Fruit fly (Drosophila melanogaster) whole organism, embryonic: ENCODE measurements around the gene CG6749.

Experiments used
- Ada2b ChIP-seq: fragments of 200-800 bp; sonication (Bioruptor generic); IDR thresholded peaks from 2 replicates; pipeline ENCODE4 v1.3.6; 2022; ENCODE audit warnings: missing biosample characterization, missing genetic modification characterization
- Atf3 ChIP-seq: fragments of 200-800 bp; sonication (Bioruptor generic); optimal IDR thresholded peaks from 3 replicates; lab custom pipeline; 2016; ENCODE audit warnings: missing biosample characterization, missing genetic modification characterization
- Awh ChIP-seq: fragments of 200-800 bp; sonication (Bioruptor generic); IDR thresholded peaks from 2 replicates; pipeline ENCODE4, ENCODE4 v1.3.6; 2022; ENCODE audit warnings: missing biosample characterization, missing genetic modification characterization
- CG10267 ChIP-seq: fragments of 200-800 bp; sonication (Bioruptor generic); optimal IDR thresholded peaks from 2 replicates; lab custom pipeline; 2018; ENCODE audit warnings: missing biosample characterization, mild to moderate bottlenecking, missing genetic modification characterization, moderate library complexity
- CG12391 ChIP-seq: fragments of 200-800 bp; sonication (Bioruptor generic); optimal IDR thresholded peaks from 3 replicates; lab custom pipeline; 2018; ENCODE audit warnings: missing biosample characterization, mild to moderate bottlenecking, missing genetic modification characterization, moderate library complexity
- CG14710 ChIP-seq: fragments of 200-800 bp; sonication (Bioruptor generic); optimal IDR thresholded peaks from 3 replicates; lab custom pipeline; 2019; ENCODE audit warnings: missing biosample characterization, mild to moderate bottlenecking, missing genetic modification characterization, moderate library complexity
- CG18476 ChIP-seq: fragments of 200-800 bp; sonication (Bioruptor generic); optimal IDR thresholded peaks from 2 replicates; lab custom pipeline; 2016; ENCODE audit warnings: missing biosample characterization, mild to moderate bottlenecking, missing genetic modification characterization
- CG32772 ChIP-seq: fragments of 200-800 bp; sonication (Bioruptor generic); IDR thresholded peaks from 2 replicates; pipeline ENCODE4 v1.3.6; 2022; ENCODE audit warnings: missing biosample characterization, missing genetic modification characterization
- CG3847 ChIP-seq: fragments of 200-800 bp; sonication (Bioruptor generic); IDR thresholded peaks from 2 replicates; pipeline ENCODE4 v1.3.6; 2022; ENCODE audit warnings: missing biosample characterization, missing genetic modification characterization
- CG4328 ChIP-seq: fragments of 200-800 bp; sonication (Bioruptor generic); optimal IDR thresholded peaks from 3 replicates; lab custom pipeline; 2017; ENCODE audit warnings: missing biosample characterization, missing genetic modification reagents, missing genetic modification characterization
- CG4360 ChIP-seq: fragments of 200-800 bp; sonication (Bioruptor generic); IDR thresholded peaks from 2 replicates; pipeline ENCODE4 v1.3.6; 2022; ENCODE audit warnings: missing biosample characterization, missing genetic modification characterization
- CG4820 ChIP-seq: fragments of 200-800 bp; sonication (Bioruptor generic); optimal IDR thresholded peaks from 3 replicates; lab custom pipeline; 2016; ENCODE audit warnings: missing biosample characterization, missing genetic modification characterization
- CG4854 ChIP-seq: fragments of 200-800 bp; sonication (Bioruptor generic); optimal IDR thresholded peaks from 2 replicates; lab custom pipeline; 2016; ENCODE audit warnings: missing biosample characterization, missing genetic modification characterization, inconsistent platforms
- CG6254 ChIP-seq: fragments of 200-800 bp; sonication (Bioruptor generic); optimal IDR thresholded peaks from 3 replicates; lab custom pipeline; 2017; ENCODE audit warnings: mild to moderate bottlenecking, missing biosample characterization, missing genetic modification reagents, missing genetic modification characterization
- CG7271 ChIP-seq: fragments of 200-800 bp; sonication (Bioruptor generic); optimal IDR thresholded peaks from 2 replicates; lab custom pipeline; 2018; ENCODE audit warnings: missing biosample characterization, mild to moderate bottlenecking, missing genetic modification characterization, moderate library complexity
- CG7372 ChIP-seq: fragments of 200-800 bp; sonication (Bioruptor generic); IDR thresholded peaks from 2 replicates; pipeline ENCODE4 v1.3.6; 2022; ENCODE audit warnings: missing biosample characterization, missing genetic modification characterization
- CG7556 ChIP-seq: fragments of 200-800 bp; sonication (Bioruptor generic); optimal IDR thresholded peaks from 2 replicates; lab custom pipeline; 2017; ENCODE audit warnings: missing biosample characterization, mild to moderate bottlenecking, missing genetic modification characterization
- CG9215 ChIP-seq: fragments of 200-800 bp; sonication (Bioruptor generic); IDR thresholded peaks from 2 replicates; pipeline ENCODE4 v1.3.6; 2022; ENCODE audit warnings: missing biosample characterization, missing genetic modification characterization
- CG9932 ChIP-seq: fragments of 200-800 bp; sonication (Bioruptor generic); IDR thresholded peaks from 2 replicates; pipeline ENCODE4 v1.3.6; 2022; ENCODE audit warnings: missing biosample characterization, missing genetic modification characterization
- CHES-1-like ChIP-seq: fragments of 200-800 bp; sonication (Bioruptor generic); optimal IDR thresholded peaks from 2 replicates; lab custom pipeline; 2016; ENCODE audit warnings: missing biosample characterization, missing genetic modification characterization
- Dbx ChIP-seq: fragments of 200-800 bp; sonication (Bioruptor generic); IDR thresholded peaks from 3 replicates; pipeline ENCODE4 v1.3.6; 2022; ENCODE audit warnings: missing biosample characterization, missing genetic modification characterization
- Dek ChIP-seq: fragments of 200-800 bp; sonication (Bioruptor generic); optimal IDR thresholded peaks from 3 replicates; lab custom pipeline; 2019; ENCODE audit warnings: missing biosample characterization, mild to moderate bottlenecking, missing genetic modification characterization, moderate library complexity
- Fer2 ChIP-seq: fragments of 200-800 bp; sonication (Bioruptor generic); optimal IDR thresholded peaks from 2 replicates; lab custom pipeline; 2018; ENCODE audit warnings: missing biosample characterization, mild to moderate bottlenecking, missing genetic modification characterization, moderate library complexity
- HLHmδ ChIP-seq: fragments of 200-800 bp; sonication (Bioruptor generic); optimal IDR thresholded peaks from 2 replicates; lab custom pipeline; 2018; ENCODE audit warnings: missing biosample characterization, mild to moderate bottlenecking, missing genetic modification characterization, moderate library complexity
- Lhr ChIP-seq: fragments of 200-800 bp; sonication (Bioruptor generic); optimal IDR thresholded peaks from 3 replicates; lab custom pipeline; 2017; ENCODE audit warnings: mild to moderate bottlenecking, missing biosample characterization, missing genetic modification reagents, missing genetic modification characterization
- MTF-1 ChIP-seq: fragments of 200-800 bp; sonication (Bioruptor generic); optimal IDR thresholded peaks from 2 replicates; lab custom pipeline; 2018; ENCODE audit warnings: missing biosample characterization, mild to moderate bottlenecking, missing genetic modification characterization, borderline replicate concordance
- Mrtf ChIP-seq: fragments of 200-800 bp; sonication (Bioruptor generic); IDR thresholded peaks from 3 replicates; pipeline ENCODE4 v1.3.6; 2022; ENCODE audit warnings: missing biosample characterization, missing genetic modification characterization
- NC2β ChIP-seq: fragments of 200-800 bp; sonication (Bioruptor generic); optimal IDR thresholded peaks from 2 replicates; lab custom pipeline; 2016; ENCODE audit warnings: missing biosample characterization, missing genetic modification characterization
- Neu2 ChIP-seq: fragments of 200-800 bp; sonication (Bioruptor generic); optimal IDR thresholded peaks from 3 replicates; lab custom pipeline; 2016; ENCODE audit warnings: missing biosample characterization, missing genetic modification characterization, borderline replicate concordance
- Nf-YA ChIP-seq: fragments of 200-800 bp; sonication (Bioruptor generic); IDR thresholded peaks from 2 replicates; pipeline ENCODE4 v1.3.6; 2022; ENCODE audit warnings: missing biosample characterization, missing genetic modification characterization
- Sin3A ChIP-seq: fragments of >200 bp; optimal IDR thresholded peaks from 2 replicates; lab custom pipeline; 2018
- Sry-β ChIP-seq: fragments of 200-800 bp; sonication (Bioruptor generic); optimal IDR thresholded peaks from 2 replicates; lab custom pipeline; 2018; ENCODE audit warnings: missing biosample characterization, mild to moderate bottlenecking, missing genetic modification characterization, moderate library complexity
- TFAM ChIP-seq: fragments of 200-800 bp; sonication (Bioruptor generic); optimal IDR thresholded peaks from 2 replicates; lab custom pipeline; 2017; ENCODE audit warnings: missing biosample characterization, missing genetic modification characterization, inconsistent platforms
- Vsx1 ChIP-seq: fragments of 200-800 bp; sonication (Bioruptor generic); optimal IDR thresholded peaks from 2 replicates; lab custom pipeline; 2017; ENCODE audit warnings: missing biosample characterization, mild to moderate bottlenecking, missing genetic modification characterization, missing genetic modification reagents
- bab2 ChIP-seq: fragments of 200-800 bp; sonication (Bioruptor generic); optimal IDR thresholded peaks from 2 replicates; lab custom pipeline; 2016; ENCODE audit warnings: missing biosample characterization, missing genetic modification characterization
- bowl ChIP-seq: fragments of 200-800 bp; sonication (Bioruptor generic); IDR thresholded peaks from 2 replicates; pipeline ENCODE4 v1.3.6; 2022; ENCODE audit warnings: missing biosample characterization, missing genetic modification characterization
- disco-r ChIP-seq: fragments of 200-800 bp; sonication (Bioruptor generic); optimal IDR thresholded peaks from 2 replicates; lab custom pipeline; 2016; ENCODE audit warnings: missing biosample characterization, missing genetic modification characterization
- fu2 ChIP-seq: fragments of 200-800 bp; sonication (Bioruptor generic); optimal IDR thresholded peaks from 2 replicates; lab custom pipeline; 2016; ENCODE audit warnings: missing biosample characterization, missing genetic modification characterization
- gem ChIP-seq: fragments of 200-800 bp; sonication (Bioruptor generic); optimal IDR thresholded peaks from 2 replicates; lab custom pipeline; 2019; ENCODE audit warnings: missing biosample characterization, mild to moderate bottlenecking, missing genetic modification characterization, moderate library complexity
- hkb ChIP-seq, 2 experiments: fragments of 200-800 bp in 1 of 2; fragments of >200 bp in 1 of 2; sonication (Bioruptor generic) in 1 of 2; IDR thresholded peaks in 1 of 2; optimal IDR thresholded peaks in 1 of 2; 2 replicates each; pipeline versions ENCODE4 v1.3.6 to Lab custom; 2017 to 2022; ENCODE audit warnings: missing biosample characterization in 1 of 2, missing genetic modification characterization in 1 of 2
- insv ChIP-seq, 2 experiments: fragments of 200-800 bp; sonication (Bioruptor generic); optimal IDR thresholded peaks; 3 replicates each; lab custom pipeline; 2016 to 2018; ENCODE audit warnings: missing biosample characterization in 2 of 2, missing genetic modification characterization in 2 of 2
- lola ChIP-seq, 3 experiments: fragments of >200 bp in 2 of 3; fragments of 200-800 bp in 1 of 3; sonication (Bioruptor generic) in 1 of 3; optimal IDR thresholded peaks; 2 replicates each; lab custom pipeline; 2017 to 2019; ENCODE audit warnings: missing biosample characterization in 3 of 3, missing genetic modification characterization in 3 of 3, mild to moderate bottlenecking in 1 of 3, moderate library complexity in 1 of 3
- lov ChIP-seq, 2 experiments: fragments of 200-800 bp in 1 of 2; fragments of >200 bp in 1 of 2; sonication (Bioruptor generic) in 1 of 2; IDR thresholded peaks in 1 of 2; optimal IDR thresholded peaks in 1 of 2; 2 replicates in 1 of 2; 3 replicates in 1 of 2; pipeline versions ENCODE4 v1.3.6 to Lab custom; 2017 to 2022; ENCODE audit warnings: missing biosample characterization in 1 of 2, missing genetic modification characterization in 1 of 2
- otp ChIP-seq: fragments of 200-800 bp; sonication (Bioruptor generic); IDR thresholded peaks from 3 replicates; pipeline ENCODE4, ENCODE4 v1.3.6; 2022; ENCODE audit warnings: missing biosample characterization, missing genetic modification characterization
- pnt ChIP-seq: fragments of 200-800 bp; sonication (Bioruptor generic); optimal IDR thresholded peaks from 3 replicates; lab custom pipeline; 2016; ENCODE audit warnings: missing biosample characterization, missing genetic modification characterization
- stwl ChIP-seq: fragments of 200-800 bp; sonication (Bioruptor generic); optimal IDR thresholded peaks from 3 replicates; lab custom pipeline; 2018; ENCODE audit warnings: missing biosample characterization, mild to moderate bottlenecking, missing genetic modification characterization, moderate library complexity
- tx ChIP-seq: fragments of 200-800 bp; sonication (Bioruptor generic); optimal IDR thresholded peaks from 2 replicates; lab custom pipeline; 2016; ENCODE audit warnings: missing biosample characterization, missing genetic modification characterization
- zen ChIP-seq: fragments of 200-800 bp; sonication (Bioruptor generic); optimal IDR thresholded peaks from 3 replicates; lab custom pipeline; 2018; ENCODE audit warnings: missing biosample characterization, mild to moderate bottlenecking, missing genetic modification characterization, moderate library complexity
- zfh1 ChIP-seq: fragments of 200-800 bp; sonication (Bioruptor generic); IDR thresholded peaks from 3 replicates; pipeline ENCODE4 v1.3.6; 2022; ENCODE audit warnings: missing biosample characterization, missing genetic modification characterization

CG6749 gene

dm6 chr3L:9723108-9723507 lies 10.5 kb downstream of the CG6749 start, which contains the start of the genes nbs and defl (continued):
- TF ChIP-seq CG7556 (GFP tag; lab: Kevin White, UChicago) (peak; percentile 37), Nf-YA (GFP tag; lab: Robert Waterston, UW) (no peak), Neu2 (GFP tag; lab: Kevin White, UChicago) (no peak), CG10267 (tag; lab: Kevin White, UChicago) (peak; percentile 52), bab2 (GFP tag; lab: Kevin White, UChicago) (peak; percentile 68), CG9932 (GFP tag; lab: Robert Waterston, UW) (peak; percentile 88), CG4854 (GFP tag; lab: Kevin White, UChicago) (peak; percentile 48), gem (tag; lab: Kevin White, UChicago) (no peak), disco-r (GFP tag; lab: Kevin White, UChicago) (peak; percentile 4), Atf3 (GFP tag; lab: Kevin White, UChicago) (peak; percentile 37), stwl (tag; lab: Kevin White, UChicago) (peak; percentile 59), CG9215 (peak; percentile 81), Sry-β (GFP tag; lab: Kevin White, UChicago) (peak; percentile 29), CG7372 (GFP tag; lab: Robert Waterston, UW) (peak; percentile 68), CG4360 (GFP tag; lab: Robert Waterston, UW) (no peak), fu2 (peak; percentile 71), CG14710 (tag; lab: Kevin White, UChicago) (peak; percentile 73), CG3847 (peak; percentile 82), Ada2b (peak; percentile 62), lola (GFP tag; optimal IDR thresholded peaks at IDR 0.05; lab: Kevin White, UChicago) (peak in 1 of 3 experiments; percentile 56), Dek (tag; lab: Kevin White, UChicago) (peak; percentile 31), Dbx (GFP tag; lab: Robert Waterston, UW) (peak; percentile 72), CG6254 (GFP tag; lab: Kevin White, UChicago) (no peak), CHES-1-like (GFP tag; lab: Kevin White, UChicago) (peak; percentile 76), lov (optimal IDR thresholded peaks at IDR 0.05; lab: Kevin White, UChicago) (no peak), lov (GFP tag; IDR thresholded peaks at IDR 0.05; lab: Robert Waterston, UW) (0 out of 3 replicates have a peak, but pooled peaks have one; percentile 20), Vsx1 (GFP tag; lab: Kevin White, UChicago) (no peak), otp (GFP tag; lab: Robert Waterston, UW) (no peak), zen (tag; lab: Kevin White, UChicago) (peak; percentile 71), HLHmδ (GFP tag; lab: Kevin White, UChicago) (no peak), NC2β (peak; percentile 31), Sin3A (peak; percentile 50), hkb (optimal IDR thresholded peaks at IDR 0.05; lab: Kevin White, UChicago) (no peak), hkb (GFP tag; IDR thresholded peaks at IDR 0.05; lab: Robert Waterston, UW) (peak; percentile 20; the same call in 1 of the 2 replicates), CG18476 (GFP tag; lab: Kevin White, UChicago) (peak; percentile 60), CG4328 (GFP tag; lab: Kevin White, UChicago) (peak; percentile 55), insv (GFP tag; optimal IDR thresholded peaks at IDR 0.05; lab: Kevin White, UChicago) (peak in 1 of 2 experiments; percentile 11), Lhr (GFP tag; lab: Kevin White, UChicago) (no peak), bowl (GFP tag; lab: Robert Waterston, UW) (no peak), CG4820 (peak; percentile 55), CG7271 (tag; lab: Kevin White, UChicago) (no peak), CG32772 (GFP tag; lab: Robert Waterston, UW) (peak; percentile 69), tx (GFP tag; lab: Kevin White, UChicago) (peak; percentile 57), Fer2 (tag; lab: Kevin White, UChicago) (peak; percentile 55), MTF-1 (GFP tag; lab: Kevin White, UChicago) (no peak), pnt (GFP tag; lab: Kevin White, UChicago) (peak; percentile 61), Mrtf (GFP tag; lab: Robert Waterston, UW) (0 out of 3 replicates have a peak, but pooled peaks have one; percentile 49), CG12391 (peak; percentile 73), Awh (GFP tag; lab: Robert Waterston, UW) (no peak; the same call in 1 of the 2 replicates), zfh1 (GFP tag; lab: Robert Waterston, UW) (peak; percentile 69; the same call in 2 of the 3 replicates), TFAM (GFP tag; lab: Kevin White, UChicago) (no peak)
